Fruit fly (Drosophila melanogaster): Measurements from ENCODE around the gene Cpr64Ac.
A peak's percentile ranks its signal among the peaks of the same experiment; 100 is the strongest.

The Cpr64Ac gene

dm6 chr3L:4259102-4259558 is 46.4 kb upstream of the Cpr64Ac start, which contains the start of the genes CG15011 and CG1309 (continued):
- peak; percentile 94 for TF ChIP-seq woc (GFP tag; optimal IDR thresholded peaks at IDR 0.05)

DNA sequence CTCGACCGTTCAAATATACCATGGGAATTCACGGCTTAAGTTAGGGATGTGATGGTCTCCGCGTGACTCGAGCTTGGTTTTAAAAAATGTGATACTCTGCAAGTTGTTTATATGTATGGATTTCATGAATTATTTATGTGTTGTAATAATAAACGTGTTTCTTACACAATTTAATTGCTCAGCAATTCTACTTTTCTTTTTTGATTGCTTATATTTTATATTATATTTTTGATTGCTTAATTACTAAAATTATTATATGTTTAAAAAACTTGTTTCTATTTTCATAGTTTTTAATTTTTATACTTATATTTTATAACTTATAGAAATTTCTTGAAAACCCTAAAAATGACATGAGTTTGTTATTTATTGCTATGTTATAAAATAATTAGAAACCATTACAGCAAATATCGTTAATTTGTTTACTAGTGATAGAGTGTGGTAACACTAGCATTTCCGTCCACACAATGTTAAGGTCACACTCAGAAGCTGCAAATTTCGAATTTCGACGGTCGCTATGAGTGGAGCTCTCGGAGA is 41.7 kb upstream of the Cpr64Ac start, which contains the start of the genes ago and CG1265:
Gene ago, minus strand, starts transcription at position 6 of the 534 bp plus-strand sequence.
Gene CG1265, plus strand, starts transcription at position 476 of the 534 bp plus-strand sequence.
- TF ChIP-seq usp (GFP tag; optimal IDR thresholded peaks at IDR 0.05), result no peak
- TF ChIP-seq sage (GFP tag; optimal IDR thresholded peaks at IDR 0.05), result no peak
- TF ChIP-seq N (GFP tag; optimal IDR thresholded peaks at IDR 0.05), result no peak
- peak; percentile 22 for TF ChIP-seq woc (GFP tag; optimal IDR thresholded peaks at IDR 0.05)
- peak; percentile 62 for TF ChIP-seq HLH106 (tag; optimal IDR thresholded peaks at IDR 0.05)
- TF ChIP-seq Hr83 (GFP tag; optimal IDR thresholded peaks at IDR 0.05; ENCODE audit: poor library complexity, severe bottlenecking), result peak; percentile 2
- peak; percentile 32 for TF ChIP-seq CG9705 (GFP tag; optimal IDR thresholded peaks at IDR 0.05)
- TF ChIP-seq dmrt93B (GFP tag; optimal IDR thresholded peaks at IDR 0.05), result peak; percentile 51
- peak; percentile 29 for TF ChIP-seq OdsH (GFP tag; optimal IDR thresholded peaks at IDR 0.05)
- TF ChIP-seq foxo (GFP tag; optimal IDR thresholded peaks at IDR 0.05), result peak in 1 of 2 experiments; percentile 36
- peak; percentile 60 for TF ChIP-seq Sp1 (GFP tag; optimal IDR thresholded peaks at IDR 0.05)
- TF ChIP-seq Myc (optimal IDR thresholded peaks at IDR 0.05), result peak; percentile 1
- TF ChIP-seq Hnf4 (GFP tag; optimal IDR thresholded peaks at IDR 0.05), result peak; percentile 12
- TF ChIP-seq Mio (GFP tag; optimal IDR thresholded peaks at IDR 0.05), result no peak
- TF ChIP-seq psq (GFP tag; optimal IDR thresholded peaks at IDR 0.05), result peak; percentile 9
- TF ChIP-seq h (GFP tag; optimal IDR thresholded peaks at IDR 0.05), result peak; percentile 29
- peak; percentile 15 for TF ChIP-seq sv (GFP tag; optimal IDR thresholded peaks at IDR 0.05)
- TF ChIP-seq rgr (GFP tag; optimal IDR thresholded peaks at IDR 0.05), result peak; percentile 15

dm6 chr3L:4253611-4254300 is 41.0 kb upstream of the Cpr64Ac start:
- TF ChIP-seq sage (GFP tag; optimal IDR thresholded peaks at IDR 0.05) (no peak), CG32264 (GFP tag; optimal IDR thresholded peaks at IDR 0.05) (no peak), Rel (GFP tag; optimal IDR thresholded peaks at IDR 0.05) (no peak), Rel (tag; optimal IDR thresholded peaks at IDR 0.05) (peak; percentile 97), dsf (GFP tag; optimal IDR thresholded peaks at IDR 0.05; ENCODE audit: borderline replicate concordance) (no peak), Hnf4 (GFP tag; optimal IDR thresholded peaks at IDR 0.05) (no peak), Dif (GFP tag; optimal IDR thresholded peaks at IDR 0.05; ENCODE audit: partially characterized antibody) (no peak), CrebA (GFP tag; optimal IDR thresholded peaks at IDR 0.05; ENCODE audit: borderline replicate concordance) (no peak), ey (GFP tag; optimal IDR thresholded peaks at IDR 0.05) (no peak), N (GFP tag; optimal IDR thresholded peaks at IDR 0.05) (peak; percentile 14), Myc (optimal IDR thresholded peaks at IDR 0.05) (no peak)

- no peak for TF ChIP-seq sv (GFP tag; optimal IDR thresholded peaks at IDR 0.05)
- no peak for TF ChIP-seq br (GFP tag; optimal IDR thresholded peaks at IDR 0.05)
- TF ChIP-seq foxo (GFP tag; optimal IDR thresholded peaks at IDR 0.05), result peak in 1 of 2 experiments; percentile 28
- no peak for TF ChIP-seq Hr83 (GFP tag; optimal IDR thresholded peaks at IDR 0.05; ENCODE audit: poor library complexity, severe bottlenecking)
- no peak for TF ChIP-seq Hnf4 (GFP tag; optimal IDR thresholded peaks at IDR 0.05)
- no peak for TF ChIP-seq Dif (GFP tag; optimal IDR thresholded peaks at IDR 0.05; ENCODE audit: partially characterized antibody)
- no peak for TF ChIP-seq Rel (GFP tag; optimal IDR thresholded peaks at IDR 0.05)
- no peak for TF ChIP-seq Rel (tag; optimal IDR thresholded peaks at IDR 0.05)
- no peak for TF ChIP-seq Dfd (GFP tag; optimal IDR thresholded peaks at IDR 0.05)
- TF ChIP-seq CG32264 (GFP tag; optimal IDR thresholded peaks at IDR 0.05), result no peak
- TF ChIP-seq CG9705 (GFP tag; optimal IDR thresholded peaks at IDR 0.05), result no peak
- TF ChIP-seq CrebA (GFP tag; optimal IDR thresholded peaks at IDR 0.05; ENCODE audit: borderline replicate concordance), result no peak
- TF ChIP-seq Hr78 (GFP tag; optimal IDR thresholded peaks at IDR 0.05), result no peak
- TF ChIP-seq sage (GFP tag; optimal IDR thresholded peaks at IDR 0.05), result no peak
- no peak for TF ChIP-seq HLH106 (tag; optimal IDR thresholded peaks at IDR 0.05)
- peak; percentile 18 for TF ChIP-seq Sp1 (GFP tag; optimal IDR thresholded peaks at IDR 0.05)
- TF ChIP-seq usp (GFP tag; optimal IDR thresholded peaks at IDR 0.05), result no peak
- TF ChIP-seq dsf (GFP tag; optimal IDR thresholded peaks at IDR 0.05; ENCODE audit: borderline replicate concordance), result no peak
- TF ChIP-seq N (GFP tag; optimal IDR thresholded peaks at IDR 0.05), result no peak
- no peak for TF ChIP-seq brk (GFP tag; optimal IDR thresholded peaks at IDR 0.05)
- peak; percentile 84 for TF ChIP-seq psq (GFP tag; optimal IDR thresholded peaks at IDR 0.05)
- no peak for TF ChIP-seq OdsH (GFP tag; optimal IDR thresholded peaks at IDR 0.05)
- no peak for TF ChIP-seq lola (GFP tag; optimal IDR thresholded peaks at IDR 0.05)
- no peak for TF ChIP-seq pan (optimal IDR thresholded peaks at IDR 0.05)
- peak; percentile 28 for TF ChIP-seq Myc (optimal IDR thresholded peaks at IDR 0.05)
- no peak for TF ChIP-seq GATAd (GFP tag; optimal IDR thresholded peaks at IDR 0.05)
- peak; percentile 30 for TF ChIP-seq ey (GFP tag; optimal IDR thresholded peaks at IDR 0.05)
- TF ChIP-seq jim (GFP tag; optimal IDR thresholded peaks at IDR 0.05), result no peak
- TF ChIP-seq fru (GFP tag; optimal IDR thresholded peaks at IDR 0.05), result peak; percentile 46
- TF ChIP-seq woc (GFP tag; optimal IDR thresholded peaks at IDR 0.05), result peak; percentile 45
- no peak for TF ChIP-seq Mio (GFP tag; optimal IDR thresholded peaks at IDR 0.05)
- TF ChIP-seq tai (GFP tag; optimal IDR thresholded peaks at IDR 0.05), result no peak
- no peak for TF ChIP-seq dmrt93B (GFP tag; optimal IDR thresholded peaks at IDR 0.05)
- peak; percentile 32 for TF ChIP-seq rgr (GFP tag; optimal IDR thresholded peaks at IDR 0.05)
- TF ChIP-seq dl (GFP tag; optimal IDR thresholded peaks at IDR 0.05; ENCODE audit: insufficient read depth in 1 of 2, partially characterized antibody in 2 of 2), result no peak
Measured at dm6 chr3L:4252862-4253610, 40.3 kb upstream of the Cpr64Ac start.
